Worm (Caenorhabditis elegans) whole organism, L1 larva: ENCODE results near the gene nhr-254.

ENCODE experiments used
- aha-1 ChIP-seq: fragments of 150-350 bp; optimal IDR thresholded peaks from 2 replicates; lab custom pipeline; 2014; ENCODE audit warnings: missing biosample characterization, missing genetic modification characterization
- lin-13 ChIP-seq: fragments of 150-350 bp; optimal IDR thresholded peaks from 2 replicates; lab custom pipeline; 2014; ENCODE audit warnings: missing biosample characterization, missing genetic modification reagents, missing genetic modification characterization
- lsy-2 ChIP-seq, 2 experiments: fragments of 150-350 bp; optimal IDR thresholded peaks; 2 replicates each; lab custom pipeline; 2014; ENCODE audit warnings: missing biosample characterization in 2 of 2, missing genetic modification characterization in 2 of 2
- nhr-28 ChIP-seq: fragments of 150-350 bp; optimal IDR thresholded peaks from 2 replicates; lab custom pipeline; 2014; ENCODE audit warnings: missing biosample characterization, missing genetic modification characterization
- snpc-4 ChIP-seq: fragments of 150-350 bp; optimal IDR thresholded peaks from 2 replicates; lab custom pipeline; 2014; ENCODE audit warnings: missing biosample characterization, missing genetic modification characterization
- unc-62 ChIP-seq: fragments of 150-350 bp; optimal IDR thresholded peaks from 2 replicates; lab custom pipeline; 2014; ENCODE audit warnings: missing biosample characterization, missing genetic modification reagents, missing genetic modification characterization

- TF ChIP-seq lsy-2 (tag; optimal IDR thresholded peaks at IDR 0.05; lab: Kevin White, UChicago) (no peak), lin-13 (no peak), aha-1 (tag; lab: Kevin White, UChicago) (no peak), unc-62 (GFP tag; lab: Kevin White, UChicago) (no peak), nhr-28 (tag; lab: Kevin White, UChicago) (no peak), snpc-4 (no peak)
Measured at ce11 chrV:373192-373591, 19.2 kb upstream of the nhr-254 start.
